Worm (Caenorhabditis elegans) whole organism, L1 larva: ENCODE measurements around the gene clec-20.
"Not testable (repeated sequence)": the region's sequence is repeated elsewhere in the genome, so short reads cannot be mapped to it uniquely, and the experiment has no call there.

Source experiments
- efl-1 ChIP-seq, 4 experiments: fragments of 150-350 bp; optimal IDR thresholded peaks in 3 of 4; peaks in 1 of 4; 1 replicate in 1 of 4; 2 replicates in 3 of 4; lab custom pipeline; 2014; ENCODE audit warnings: missing biosample characterization in 2 of 4, missing genetic modification characterization in 2 of 4, missing genetic modification reagents in 2 of 4
- jun-1 ChIP-seq: fragments of 150-350 bp; optimal IDR thresholded peaks from 2 replicates; lab custom pipeline; 2014; ENCODE audit warnings: missing biosample characterization, missing genetic modification reagents, missing genetic modification characterization
- mdl-1 ChIP-seq, 2 experiments: fragments of 150-350 bp; optimal IDR thresholded peaks; 2 replicates each; lab custom pipeline; 2014 to 2017; ENCODE audit warnings: missing biosample characterization in 2 of 2, missing genetic modification characterization in 2 of 2, inconsistent platforms in 1 of 2
- mep-1 ChIP-seq: fragments of 150-350 bp; optimal IDR thresholded peaks from 2 replicates; lab custom pipeline; 2014; ENCODE audit warnings: missing biosample characterization, missing genetic modification characterization
- nhr-76 ChIP-seq: sonication (generic microtip); optimal IDR thresholded peaks from 2 replicates; lab custom pipeline; 2017; ENCODE audit warnings: missing biosample characterization, missing genetic modification characterization
- nhr-77 ChIP-seq: fragments of 150-350 bp; optimal IDR thresholded peaks from 2 replicates; lab custom pipeline; 2014; ENCODE audit warnings: missing biosample characterization, missing genetic modification characterization
- skn-1 ChIP-seq: fragments of 150-350 bp; optimal IDR thresholded peaks from 2 replicates; lab custom pipeline; 2014; ENCODE audit warnings: missing biosample characterization, missing genetic modification characterization
- unc-130 ChIP-seq: fragments of 150-350 bp; optimal IDR thresholded peaks from 2 replicates; lab custom pipeline; 2017; ENCODE audit warnings: missing biosample characterization, missing genetic modification characterization, inconsistent platforms
- unc-30 ChIP-seq: sonication (generic microtip); optimal IDR thresholded peaks from 2 replicates; lab custom pipeline; 2017; ENCODE audit warnings: missing biosample characterization, missing genetic modification characterization
- xbp-1 ChIP-seq: sonication (generic microtip); optimal IDR thresholded peaks from 2 replicates; lab custom pipeline; 2016; ENCODE audit warnings: missing genetic modification characterization, missing compliant biosample characterization
- ztf-11 ChIP-seq, 2 experiments: sonication (generic microtip); optimal IDR thresholded peaks; 2 replicates each; lab custom pipeline; 2016 to 2017; ENCODE audit warnings: missing genetic modification characterization in 2 of 2, missing biosample characterization in 1 of 2, missing compliant biosample characterization in 1 of 2

Gene clec-20

DNA sequence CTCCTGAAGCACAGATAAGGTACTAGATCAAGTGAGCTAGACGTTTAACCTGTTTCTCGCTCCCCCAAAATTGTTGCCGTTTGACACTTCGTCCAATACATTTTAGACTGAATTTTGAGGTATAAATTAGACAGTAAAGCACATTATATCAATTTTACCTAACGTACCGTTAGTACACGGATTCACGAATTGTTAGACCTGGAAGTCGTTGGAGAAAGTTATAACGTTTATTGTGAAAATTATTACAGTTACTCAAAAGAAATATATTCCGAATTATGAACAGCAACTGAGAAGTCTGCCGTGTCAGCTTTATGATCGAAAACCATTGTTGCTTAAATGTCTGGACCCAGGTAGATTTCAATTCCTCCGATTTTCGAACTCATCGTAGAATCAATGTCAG lies 34.2 kb downstream of the clec-20 start:
- TF ChIP-seq efl-1 (optimal IDR thresholded peaks at IDR 0.05; lab: Kevin White, UChicago) (no peak), efl-1 (GFP tag; optimal IDR thresholded peaks at IDR 0.05 in 1 of 2; lab: Kevin White, UChicago) (peak in 1 of 2 experiments; percentile 91), unc-130 (tag; lab: Kevin White, UChicago) (no peak)

DNA sequence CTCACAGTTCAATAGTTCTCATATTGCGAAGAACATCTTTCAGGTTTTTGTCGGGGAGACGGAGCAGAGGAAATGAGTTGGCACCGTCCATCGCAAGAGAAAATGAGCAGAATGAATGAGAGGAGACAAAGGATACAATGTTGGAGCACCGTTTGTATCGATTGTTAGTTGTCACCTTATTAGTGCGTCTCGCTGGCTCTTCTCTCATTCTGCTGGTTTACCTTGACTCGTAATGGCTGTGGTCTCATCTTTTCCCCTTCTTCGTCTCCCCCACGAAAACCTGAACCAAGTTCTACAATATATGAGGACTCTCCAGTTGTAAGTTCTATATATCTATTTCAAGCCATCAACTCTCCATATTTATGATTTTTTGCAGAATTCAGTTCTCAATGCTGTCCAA lies 38.8 kb downstream of the clec-20 start, which contains the start of the genes fbxb-54 and fbxb-50:
TSS of gene fbxb-54 (minus strand) at position 101 of the 400 bp plus-strand sequence.
TSS of gene fbxb-50 (plus strand) at position 227 of the 400 bp plus-strand sequence.
- not testable (repeated sequence) for TF ChIP-seq nhr-76 (tag; lab: Kevin White, UChicago); mdl-1 (tag; optimal IDR thresholded peaks at IDR 0.05; lab: Kevin White, UChicago); mep-1

DNA sequence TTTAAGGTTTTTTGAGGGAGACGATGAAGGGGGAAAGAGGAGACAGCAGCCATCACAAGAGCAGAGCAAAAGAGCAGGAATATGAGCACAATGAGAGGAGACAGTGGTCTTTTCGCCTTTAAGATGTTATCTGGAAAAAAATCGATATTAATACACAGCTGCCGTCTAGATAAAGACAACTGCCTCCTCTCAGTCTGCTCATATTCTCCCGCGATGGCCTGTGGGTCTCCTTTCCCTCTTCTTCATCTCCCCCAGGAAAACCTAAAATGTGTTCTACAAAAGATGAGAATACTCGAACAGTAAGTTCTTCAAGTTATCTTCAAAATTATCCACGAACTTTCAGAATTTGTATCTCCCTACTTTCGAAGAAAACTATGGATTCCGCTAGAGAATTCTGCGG lies 44.5 kb downstream of the clec-20 start, which contains the start of the genes fbxb-52 and fbxb-51:
TSS of gene fbxb-52 (minus strand) at position 101 of the 400 bp plus-strand sequence.
TSS of gene fbxb-51 (plus strand) at position 212 of the 400 bp plus-strand sequence.
- TF ChIP-seq skn-1 (no peak), xbp-1 (tag; lab: Kevin White, UChicago) (no peak)

DNA sequence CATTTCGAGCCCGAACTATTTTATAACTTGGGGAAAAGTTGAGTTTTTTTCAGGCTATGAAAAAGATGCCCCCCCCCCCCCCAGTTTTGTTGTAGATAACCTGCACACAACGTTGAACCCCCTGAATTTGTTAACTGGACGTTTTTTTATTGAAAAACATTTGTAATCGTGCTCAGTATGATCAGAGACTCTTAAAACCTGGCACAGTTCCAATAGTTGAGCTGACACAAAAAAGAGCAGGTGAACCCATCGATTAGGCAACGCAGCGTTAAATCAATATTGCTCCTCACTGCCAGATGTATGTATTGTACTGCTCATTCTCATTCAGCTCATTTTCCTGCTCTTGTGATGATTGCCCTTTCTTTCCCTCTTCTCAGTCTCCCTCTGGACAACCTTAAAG lies 49.4 kb downstream of the clec-20 start, which contains the start of gene K05F6.12:
TSS of gene K05F6.12 (plus strand) at position 301 of the 400 bp plus-strand sequence.
- TF ChIP-seq unc-30 (tag; lab: Kevin White, UChicago) = no peak
- TF ChIP-seq jun-1 (tag; lab: Kevin White, UChicago) = no peak
- no peak for TF ChIP-seq unc-130 (tag; lab: Kevin White, UChicago)
- TF ChIP-seq nhr-77 (tag; lab: Kevin White, UChicago) = no peak
- no peak for TF ChIP-seq xbp-1 (tag; lab: Kevin White, UChicago)
- TF ChIP-seq ztf-11 (tag; optimal IDR thresholded peaks at IDR 0.05; lab: Kevin White, UChicago) = no peak
